Worm (Caenorhabditis elegans) whole organism, late embryonic: ENCODE data around the gene syg-1.

Source experiments
- F13H6.1 ChIP-seq: sonication (generic microtip); optimal IDR thresholded peaks from 2 replicates; lab custom pipeline; 2016; ENCODE audit warnings: missing genetic modification characterization, missing compliant biosample characterization
- K02D7.2 ChIP-seq: sonication (generic microtip); optimal IDR thresholded peaks from 2 replicates; lab custom pipeline; 2017; ENCODE audit warnings: mild to moderate bottlenecking, missing genetic modification characterization, missing compliant biosample characterization
- Y22D7AL.16 ChIP-seq: sonication (generic microtip); optimal IDR thresholded peaks from 2 replicates; lab custom pipeline; 2016; ENCODE audit warnings: missing genetic modification characterization, missing compliant biosample characterization
- ceh-30 ChIP-seq: fragments of 150-350 bp; optimal IDR thresholded peaks from 2 replicates; lab custom pipeline; 2014; ENCODE audit warnings: missing biosample characterization, missing genetic modification characterization
- hlh-13 ChIP-seq: fragments of 200-800 bp; sonication (Bioruptor generic); optimal IDR thresholded peaks from 2 replicates; lab custom pipeline; 2018; ENCODE audit warnings: mild to moderate bottlenecking, missing genetic modification characterization, missing compliant biosample characterization
- lim-6 ChIP-seq: sonication (generic microtip); optimal IDR thresholded peaks from 2 replicates; lab custom pipeline; 2016; ENCODE audit warnings: missing genetic modification characterization, missing compliant biosample characterization
- pha-4 ChIP-seq: fragments of 150-350 bp; optimal IDR thresholded peaks from 2 replicates; lab custom pipeline; 2018; ENCODE audit warnings: missing biosample characterization, missing genetic modification reagents, missing genetic modification characterization

- TF ChIP-seq F13H6.1 (tag; lab: Kevin White, UChicago) (no peak), pha-4 (tag; lab: Kevin White, UChicago) (no peak), K02D7.2 (no peak), Y22D7AL.16 (tag; lab: Kevin White, UChicago) (no peak), hlh-13 (no peak), ceh-30 (tag; lab: Kevin White, UChicago) (no peak), lim-6 (no peak)
These were observed 5.3 kb upstream of the syg-1 start for ce11 chrX:2520461-2520860.
